Worm (Caenorhabditis elegans): ENCODE measurements around the gene clec-28.

DNA sequence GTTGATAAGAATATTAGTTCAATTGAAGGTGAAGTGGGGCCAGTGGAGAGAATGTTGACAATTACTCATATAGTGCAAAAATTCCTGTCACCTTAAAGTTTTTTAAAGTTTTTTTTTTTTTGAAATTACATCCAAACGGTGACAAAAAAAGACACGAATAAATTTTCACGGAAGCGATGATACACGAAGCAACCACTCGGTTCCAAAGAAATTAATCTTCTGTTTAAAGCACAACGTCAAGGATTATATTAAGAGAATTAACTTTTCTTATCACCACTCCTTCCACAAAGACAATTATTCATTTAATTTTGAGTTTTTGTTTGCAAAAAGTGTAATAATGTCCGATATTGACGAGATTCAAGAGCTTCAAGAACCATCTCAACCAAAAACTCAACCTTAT lies at the start of gene clec-28:
- TF ChIP-seq nhr-11 (tag; optimal IDR thresholded peaks at IDR 0.05) (no peak), nhr-21 (tag; optimal IDR thresholded peaks at IDR 0.05) (no peak), blmp-1 (tag; optimal IDR thresholded peaks at IDR 0.05; ENCODE audit: insufficient read depth) (no peak), snpc-4 (tag; optimal IDR thresholded peaks at IDR 0.05) (no peak), elt-3 (tag; optimal IDR thresholded peaks at IDR 0.05) (no peak), mab-5 (tag; optimal IDR thresholded peaks at IDR 0.05) (no peak), unc-62 (GFP tag; optimal IDR thresholded peaks at IDR 0.05) (no peak), nhr-10 (tag; optimal IDR thresholded peaks at IDR 0.05) (no peak), sem-4 (tag; optimal IDR thresholded peaks at IDR 0.05) (no peak), nhr-237 (tag; optimal IDR thresholded peaks at IDR 0.05) (no peak), lin-39 (tag; optimal IDR thresholded peaks at IDR 0.05) (no peak), nhr-12 (tag; optimal IDR thresholded peaks at IDR 0.05) (no peak)
